Worm (Caenorhabditis elegans) whole organism, late embryonic: Measurements from ENCODE around the gene F58G6.7.
"Not testable (repeated sequence)": the region's sequence is repeated elsewhere in the genome, so short reads cannot be mapped to it uniquely, and the experiment has no call there.

Experiments
- C08G9.2 ChIP-seq: sonication (generic microtip); optimal IDR thresholded peaks from 2 replicates; lab custom pipeline; 2016; ENCODE audit warnings: mild to moderate bottlenecking, missing genetic modification characterization, moderate library complexity, missing compliant biosample characterization
- C38D4.7 ChIP-seq: fragments of 200-800 bp; sonication (Bioruptor generic); optimal IDR thresholded peaks from 2 replicates; lab custom pipeline; 2018; ENCODE audit warnings: mild to moderate bottlenecking, missing genetic modification characterization, moderate library complexity, missing compliant biosample characterization
- K09A11.1 ChIP-seq: sonication (generic microtip); optimal IDR thresholded peaks from 2 replicates; lab custom pipeline; 2017; ENCODE audit warnings: antibody characterized with exemption, mild to moderate bottlenecking, missing genetic modification characterization, missing compliant biosample characterization; ENCODE audit not compliant: insufficient read depth
- Y22D7AL.16 ChIP-seq: sonication (generic microtip); optimal IDR thresholded peaks from 2 replicates; lab custom pipeline; 2016; ENCODE audit warnings: missing genetic modification characterization, missing compliant biosample characterization
- ama-1 ChIP-seq: fragments of 150-350 bp; optimal IDR thresholded peaks from 2 replicates; lab custom pipeline; 2014
- ceh-2 ChIP-seq: sonication (generic microtip); optimal IDR thresholded peaks from 2 replicates; lab custom pipeline; 2016; ENCODE audit warnings: missing genotype, missing genetic modification characterization, missing compliant biosample characterization
- ceh-22 ChIP-seq: sonication (generic microtip); optimal IDR thresholded peaks from 2 replicates; lab custom pipeline; 2017; ENCODE audit warnings: missing biosample characterization, missing genetic modification characterization
- ceh-30 ChIP-seq: fragments of 150-350 bp; optimal IDR thresholded peaks from 2 replicates; lab custom pipeline; 2014; ENCODE audit warnings: missing biosample characterization, missing genetic modification characterization
- ceh-34 ChIP-seq: sonication (generic microtip); optimal IDR thresholded peaks from 2 replicates; lab custom pipeline; 2016; ENCODE audit warnings: mild to moderate bottlenecking, missing genetic modification characterization, missing compliant biosample characterization
- ceh-48 ChIP-seq: sonication (generic microtip); optimal IDR thresholded peaks from 2 replicates; lab custom pipeline; 2016; ENCODE audit warnings: missing genetic modification characterization, inconsistent platforms, missing compliant biosample characterization
- ceh-6 ChIP-seq: fragments of 200-800 bp; sonication (Bioruptor generic); optimal IDR thresholded peaks from 2 replicates; lab custom pipeline; 2018; ENCODE audit warnings: mild to moderate bottlenecking, missing genetic modification characterization, missing compliant biosample characterization
- ceh-9 ChIP-seq: sonication (generic microtip); optimal IDR thresholded peaks from 2 replicates; lab custom pipeline; 2016; ENCODE audit warnings: mild to moderate bottlenecking, missing genetic modification characterization, inconsistent platforms, missing compliant biosample characterization
- fkh-6 ChIP-seq: sonication (generic microtip); optimal IDR thresholded peaks from 2 replicates; lab custom pipeline; 2016; ENCODE audit warnings: missing genetic modification characterization, missing compliant biosample characterization
- hlh-30 ChIP-seq: sonication (generic microtip); optimal IDR thresholded peaks from 2 replicates; lab custom pipeline; 2017; ENCODE audit warnings: antibody characterized with exemption, missing genetic modification characterization, missing compliant biosample characterization; ENCODE audit not compliant: insufficient read depth
- lim-6 ChIP-seq: sonication (generic microtip); optimal IDR thresholded peaks from 2 replicates; lab custom pipeline; 2016; ENCODE audit warnings: missing genetic modification characterization, missing compliant biosample characterization
- nfya-1 ChIP-seq: sonication (generic microtip); optimal IDR thresholded peaks from 2 replicates; lab custom pipeline; 2017; ENCODE audit warnings: missing genetic modification characterization, mild to moderate bottlenecking, missing compliant biosample characterization, antibody characterized with exemption, moderate library complexity
- nhr-232 ChIP-seq: sonication (generic microtip); optimal IDR thresholded peaks from 2 replicates; lab custom pipeline; 2016; ENCODE audit warnings: missing genetic modification characterization, missing compliant biosample characterization
- odd-2 ChIP-seq: sonication (generic microtip); optimal IDR thresholded peaks from 2 replicates; lab custom pipeline; 2017; ENCODE audit warnings: antibody characterized with exemption, mild to moderate bottlenecking, missing genetic modification characterization, missing compliant biosample characterization
- pag-3 ChIP-seq: sonication (generic microtip); optimal IDR thresholded peaks from 2 replicates; lab custom pipeline; 2016; ENCODE audit warnings: missing compliant biosample characterization, missing genetic modification characterization, borderline replicate concordance
- pax-1 ChIP-seq: fragments of 150-350 bp; optimal IDR thresholded peaks from 2 replicates; lab custom pipeline; 2014; ENCODE audit warnings: missing biosample characterization, missing genetic modification characterization
- pha-4 ChIP-seq: fragments of 150-350 bp; optimal IDR thresholded peaks from 2 replicates; lab custom pipeline; 2018; ENCODE audit warnings: missing biosample characterization, missing genetic modification reagents, missing genetic modification characterization
- pqm-1 ChIP-seq: sonication (generic microtip); optimal IDR thresholded peaks from 2 replicates; lab custom pipeline; 2016; ENCODE audit warnings: missing genetic modification characterization, missing compliant biosample characterization
- pros-1 ChIP-seq: fragments of 150-350 bp; optimal IDR thresholded peaks from 2 replicates; lab custom pipeline; 2014; ENCODE audit warnings: missing biosample characterization, missing genetic modification reagents, missing genetic modification characterization
- ref-2 ChIP-seq: sonication (generic microtip); optimal IDR thresholded peaks from 2 replicates; lab custom pipeline; 2016; ENCODE audit warnings: missing genetic modification characterization, missing compliant biosample characterization
- rnt-1 ChIP-seq: sonication (generic microtip); optimal IDR thresholded peaks from 2 replicates; lab custom pipeline; 2016; ENCODE audit warnings: missing genetic modification characterization, missing compliant biosample characterization
- sox-2 ChIP-seq: fragments of 200-800 bp; sonication (Bioruptor generic); IDR thresholded peaks from 2 replicates; pipeline ENCODE4 v1.3.6; 2022; ENCODE audit warnings: missing genetic modification reagents, missing genetic modification characterization, missing compliant biosample characterization
- sox-4 ChIP-seq: sonication (generic microtip); optimal IDR thresholded peaks from 2 replicates; lab custom pipeline; 2017; ENCODE audit warnings: mild to moderate bottlenecking, missing genetic modification characterization, inconsistent platforms, missing compliant biosample characterization
- tbx-7 ChIP-seq: sonication (generic microtip); optimal IDR thresholded peaks from 2 replicates; lab custom pipeline; 2016; ENCODE audit warnings: missing genotype, missing genetic modification characterization, missing compliant biosample characterization
- unc-55 ChIP-seq: sonication (generic microtip); optimal IDR thresholded peaks from 2 replicates; lab custom pipeline; 2017; ENCODE audit warnings: missing biosample characterization, missing genetic modification reagents, missing genetic modification characterization
- ztf-16 ChIP-seq: sonication (generic microtip); optimal IDR thresholded peaks from 2 replicates; lab custom pipeline; 2017; ENCODE audit warnings: missing genetic modification characterization, missing compliant biosample characterization

F58G6.7 gene

DNA sequence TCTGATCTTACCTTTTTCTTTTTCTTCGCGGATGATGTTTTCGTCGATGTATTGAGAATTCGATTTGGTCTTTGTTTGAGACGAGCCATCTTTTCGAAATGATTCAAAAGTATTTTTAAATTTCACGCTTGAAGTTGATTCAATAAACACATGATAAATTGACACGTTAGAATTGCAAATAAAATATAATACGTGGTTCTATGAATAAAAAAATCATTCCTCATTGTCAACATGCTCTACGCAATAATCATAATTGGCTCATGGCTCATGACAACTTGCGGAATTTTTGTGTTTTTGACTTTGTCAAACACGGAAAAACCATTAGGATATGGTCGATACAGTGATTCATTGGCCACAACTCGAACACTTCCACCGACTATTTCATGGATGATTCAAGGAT is 29.3 kb downstream of the F58G6.7 start, which contains the start of the genes htas-1 and ZK1251.3:
TSS of gene htas-1 (minus strand) at position 101 of the 400 bp plus-strand sequence.
TSS of gene ZK1251.3 (plus strand) at position 226 of the 400 bp plus-strand sequence.
- TF ChIP-seq Y22D7AL.16 (tag; lab: Kevin White, UChicago) (no peak), C08G9.2 (no peak), ama-1 (lab: Kevin White, UChicago) (no peak)

DNA sequence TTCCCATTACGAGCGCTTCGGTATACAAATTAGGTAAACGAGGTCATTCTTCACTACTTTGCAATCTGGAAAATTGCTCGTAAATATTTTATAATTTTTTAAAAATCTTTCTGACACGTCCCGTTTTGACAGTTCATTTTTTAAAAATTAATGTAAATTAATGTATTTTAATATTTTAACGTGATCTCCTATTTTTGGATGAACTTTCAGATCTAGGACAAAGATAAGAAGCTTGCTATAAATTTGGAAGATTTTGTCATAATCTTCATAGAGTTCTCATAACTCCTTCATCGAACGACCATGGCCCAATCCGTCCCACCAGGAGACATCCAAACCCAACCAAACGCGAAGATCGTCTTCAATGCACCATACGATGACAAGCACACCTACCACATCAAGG is 34.6 kb downstream of the F58G6.7 start, which contains the start of gene msp-76:
TSS of gene msp-76 (plus strand) at position 301 of the 400 bp plus-strand sequence.
- not testable (repeated sequence) for TF ChIP-seq rnt-1 (tag; lab: Kevin White, UChicago); ama-1 (lab: Kevin White, UChicago); C38D4.7
- TF ChIP-seq, all 69 proteins: peak for 0; not testable (repeated sequence) for 69

DNA sequence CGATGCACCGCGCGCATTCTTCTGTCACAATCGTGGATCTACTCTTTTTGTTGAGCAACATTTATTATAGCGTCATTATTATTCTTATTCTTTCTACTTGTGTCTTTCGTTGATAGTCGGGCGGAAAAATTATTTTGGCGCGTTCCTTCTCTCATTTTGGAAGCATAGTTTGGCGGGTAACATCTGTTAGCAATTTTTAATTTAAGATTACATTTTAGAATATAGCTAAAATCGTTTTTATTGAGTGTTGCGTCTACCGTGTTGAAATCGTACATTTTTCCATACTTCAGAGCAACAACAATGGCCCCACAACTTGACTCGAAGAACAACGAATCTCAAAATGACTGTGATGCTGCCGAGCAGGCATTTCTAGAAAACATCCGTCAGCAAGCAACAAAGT is 36.5 kb downstream of the F58G6.7 start, which contains the start of gene sdz-36:
TSS of gene sdz-36 (plus strand) at position 301 of the 400 bp plus-strand sequence.
- TF ChIP-seq ceh-22 (tag; lab: Kevin White, UChicago) = no peak
- no peak for TF ChIP-seq pag-3 (tag; lab: Kevin White, UChicago)
- TF ChIP-seq ceh-30 (tag; lab: Kevin White, UChicago) = no peak
- no peak for TF ChIP-seq ceh-2 (tag; lab: Kevin White, UChicago)
- TF ChIP-seq sox-2 (GFP tag; lab: Robert Waterston, UW) = no peak
- TF ChIP-seq pax-1 (tag; lab: Kevin White, UChicago) = no peak
- no peak for TF ChIP-seq C08G9.2
- no peak for TF ChIP-seq pros-1 (tag; lab: Kevin White, UChicago)
- no peak for TF ChIP-seq ztf-16 (tag; lab: Kevin White, UChicago)
- TF ChIP-seq ceh-34 (tag; lab: Kevin White, UChicago) = no peak
- TF ChIP-seq pqm-1 (tag; lab: Kevin White, UChicago) = no peak

DNA sequence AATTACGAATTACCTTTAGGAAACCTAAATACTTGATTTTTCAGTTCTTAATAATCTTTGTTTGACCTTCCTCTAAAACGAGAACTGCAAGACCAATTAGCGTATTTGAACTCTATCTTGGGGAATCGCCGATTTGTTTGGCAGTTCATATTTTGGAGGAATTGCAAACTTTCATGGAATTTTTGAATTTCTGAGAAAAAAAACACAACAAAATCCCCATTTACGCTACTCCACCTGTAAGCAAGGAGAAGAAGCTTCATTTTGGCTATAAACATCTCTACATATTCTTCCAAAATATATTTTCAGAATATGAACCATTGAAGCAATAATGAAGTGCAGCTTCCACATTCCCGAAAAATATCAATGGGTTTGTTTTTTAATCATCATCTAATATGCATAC is 38.8 kb downstream of the F58G6.7 start, which contains the start of gene twk-9:
TSS of gene twk-9 (plus strand) at position 301 of the 400 bp plus-strand sequence.
- TF ChIP-seq nfya-1 (tag; lab: Kevin White, UChicago) (no peak), unc-55 (GFP tag; lab: Kevin White, UChicago) (no peak), Y22D7AL.16 (tag; lab: Kevin White, UChicago) (no peak), K09A11.1 (tag; lab: Kevin White, UChicago) (no peak), lim-6 (no peak), pqm-1 (tag; lab: Kevin White, UChicago) (no peak), pha-4 (tag; lab: Kevin White, UChicago) (no peak)

DNA sequence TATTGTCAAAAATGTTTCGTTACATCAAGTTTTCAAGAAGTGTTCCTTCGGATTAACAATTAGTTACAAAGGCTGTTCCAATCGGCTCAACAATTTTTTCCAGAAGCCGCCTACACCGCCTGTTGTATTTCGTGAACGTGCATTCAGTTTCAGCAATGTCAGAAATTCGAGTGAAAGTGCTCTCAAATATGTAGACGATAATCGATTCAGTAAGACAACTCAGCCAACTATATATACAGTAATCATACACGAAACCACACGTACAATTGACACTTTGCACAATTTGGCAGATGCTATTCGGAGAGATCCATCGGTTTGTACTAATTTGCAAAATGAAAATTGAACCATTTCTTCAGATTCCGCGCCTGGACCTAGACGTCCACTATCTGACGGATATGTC is 42.4 kb downstream of the F58G6.7 start:
- no peak for TF ChIP-seq odd-2 (tag; lab: Kevin White, UChicago)
- TF ChIP-seq ref-2 (tag; lab: Kevin White, UChicago) = no peak
- no peak for TF ChIP-seq hlh-30 (tag; lab: Kevin White, UChicago)

DNA sequence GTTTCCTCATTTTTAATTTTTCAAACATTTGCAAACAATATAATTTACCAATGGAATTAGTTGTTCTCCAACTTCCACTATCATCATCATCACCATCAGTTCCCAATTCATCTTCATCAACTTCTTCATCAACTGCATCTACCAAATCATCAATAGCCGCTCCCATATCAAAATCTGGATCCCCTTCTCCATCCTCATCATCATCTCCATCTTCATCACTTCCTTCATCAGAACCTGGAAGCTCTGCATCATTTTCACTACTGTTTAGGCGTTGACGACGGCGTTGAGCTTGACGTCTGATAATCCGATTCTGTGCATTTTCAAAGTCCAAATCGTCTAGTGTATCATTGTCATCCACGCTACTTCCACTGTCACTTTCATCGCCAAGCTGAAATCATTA is 43.8 kb downstream of the F58G6.7 start:
- no peak for TF ChIP-seq ceh-48
- no peak for TF ChIP-seq nhr-232 (tag; lab: Kevin White, UChicago)
- TF ChIP-seq sox-4 (tag; lab: Kevin White, UChicago) = no peak
- TF ChIP-seq rnt-1 (tag; lab: Kevin White, UChicago) = no peak
- no peak for TF ChIP-seq pqm-1 (tag; lab: Kevin White, UChicago)
- TF ChIP-seq fkh-6 (tag; lab: Kevin White, UChicago) = no peak
- no peak for TF ChIP-seq pag-3 (tag; lab: Kevin White, UChicago)
- TF ChIP-seq, all 69 proteins: peak for 0

DNA sequence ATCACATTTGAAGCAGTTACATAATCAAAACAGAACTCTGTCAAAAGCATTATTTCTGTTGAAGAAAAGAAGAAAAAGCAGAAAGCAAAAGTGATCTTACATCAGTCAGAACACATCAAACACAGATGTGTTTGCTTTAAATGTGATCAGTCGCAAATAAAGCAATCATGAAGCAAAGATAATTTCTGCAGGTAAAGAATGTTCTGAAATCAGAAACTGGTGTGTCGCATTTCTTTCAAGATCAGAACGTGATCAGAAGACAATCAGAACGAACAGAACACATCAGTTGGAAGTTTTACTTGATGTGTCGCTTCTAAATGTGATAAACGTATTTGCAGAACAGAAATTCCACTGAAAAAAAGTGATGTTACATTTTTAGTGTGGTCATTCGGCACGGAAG is 44.9 kb downstream of the F58G6.7 start:
- no peak for TF ChIP-seq nfya-1 (tag; lab: Kevin White, UChicago)
- TF ChIP-seq ceh-9 = no peak
- TF ChIP-seq ceh-6 (GFP tag; lab: Kevin White, UChicago) = no peak
- no peak for TF ChIP-seq pag-3 (tag; lab: Kevin White, UChicago)
- TF ChIP-seq pha-4 (tag; lab: Kevin White, UChicago) = no peak
- TF ChIP-seq tbx-7 (tag; lab: Kevin White, UChicago) = no peak
- TF ChIP-seq C08G9.2 = no peak
